Fruit fly (Drosophila melanogaster) whole organism, embryonic: ENCODE results near the gene Tsen2.

Experiments
- Antp ChIP-seq: fragments of 200-800 bp; sonication (Bioruptor generic); optimal IDR thresholded peaks from 3 replicates; lab custom pipeline; 2016; ENCODE audit warnings: missing biosample characterization, missing genetic modification characterization
- Atf3 ChIP-seq: fragments of 200-800 bp; sonication (Bioruptor generic); optimal IDR thresholded peaks from 3 replicates; lab custom pipeline; 2016; ENCODE audit warnings: missing biosample characterization, missing genetic modification characterization
- C15 ChIP-seq: fragments of 200-800 bp; sonication (Bioruptor generic); IDR thresholded peaks from 3 replicates; pipeline ENCODE4 v1.3.6; 2022; ENCODE audit warnings: missing biosample characterization, missing genetic modification characterization
- CG11695 ChIP-seq: fragments of 200-800 bp; sonication (Bioruptor generic); IDR thresholded peaks from 3 replicates; pipeline ENCODE4 v1.3.6; 2022; ENCODE audit warnings: missing biosample characterization, missing genetic modification characterization
- CG11723 ChIP-seq: fragments of 200-800 bp; sonication (Bioruptor generic); optimal IDR thresholded peaks from 2 replicates; lab custom pipeline; 2017; ENCODE audit warnings: missing biosample characterization, mild to moderate bottlenecking, missing genetic modification characterization
- CG12659 ChIP-seq: fragments of 200-800 bp; sonication (Bioruptor generic); optimal IDR thresholded peaks from 3 replicates; lab custom pipeline; 2017; ENCODE audit warnings: mild to moderate bottlenecking, missing biosample characterization, missing genetic modification reagents, missing genetic modification characterization
- CG13123 ChIP-seq: fragments of 200-800 bp; sonication (Bioruptor generic); optimal IDR thresholded peaks from 2 replicates; lab custom pipeline; 2016; ENCODE audit warnings: missing biosample characterization, missing genetic modification characterization
- CG2875 ChIP-seq: fragments of 200-800 bp; sonication (Bioruptor generic); optimal IDR thresholded peaks from 2 replicates; lab custom pipeline; 2017; ENCODE audit warnings: missing biosample characterization, mild to moderate bottlenecking, missing genetic modification characterization, missing genetic modification reagents
- CG31224 ChIP-seq: fragments of 200-800 bp; sonication (Bioruptor generic); IDR thresholded peaks from 2 replicates; pipeline ENCODE4 v1.3.6; 2022; ENCODE audit warnings: missing biosample characterization, missing genetic modification characterization
- CG34224 ChIP-seq: fragments of 200-800 bp; sonication (Bioruptor generic); IDR thresholded peaks from 3 replicates; pipeline ENCODE4 v1.3.6; 2022; ENCODE audit warnings: missing biosample characterization, missing genetic modification characterization; ENCODE audit not compliant: partially characterized antibody
- CG3726 ChIP-seq: fragments of 200-800 bp; sonication (Bioruptor generic); IDR thresholded peaks from 3 replicates; pipeline ENCODE4, ENCODE4 v1.3.6; 2022; ENCODE audit warnings: missing biosample characterization, missing genetic modification characterization
- CG5953 ChIP-seq: fragments of 200-800 bp; sonication (Bioruptor generic); IDR thresholded peaks from 2 replicates; pipeline ENCODE4 v1.3.6; 2022; ENCODE audit warnings: missing biosample characterization, missing genetic modification characterization
- CG7271 ChIP-seq: fragments of 200-800 bp; sonication (Bioruptor generic); optimal IDR thresholded peaks from 2 replicates; lab custom pipeline; 2018; ENCODE audit warnings: missing biosample characterization, mild to moderate bottlenecking, missing genetic modification characterization, moderate library complexity
- Eip74EF ChIP-seq, 2 experiments: fragments of 200-800 bp in 1 of 2; fragments of >200 bp in 1 of 2; sonication (Bioruptor generic) in 1 of 2; optimal IDR thresholded peaks; 2 replicates each; lab custom pipeline; 2017 to 2019; ENCODE audit warnings: missing biosample characterization in 2 of 2, missing genetic modification characterization in 2 of 2, mild to moderate bottlenecking in 1 of 2, moderate library complexity in 1 of 2
- Ets97D ChIP-seq: fragments of 200-800 bp; sonication (Bioruptor generic); optimal IDR thresholded peaks from 3 replicates; lab custom pipeline; 2016; ENCODE audit warnings: missing biosample characterization, missing genetic modification characterization
- Fer3 ChIP-seq: fragments of 200-800 bp; sonication (Bioruptor generic); optimal IDR thresholded peaks from 2 replicates; lab custom pipeline; 2018; ENCODE audit warnings: missing biosample characterization, mild to moderate bottlenecking, missing genetic modification characterization, moderate library complexity
- H15 ChIP-seq: fragments of 200-800 bp; sonication (Bioruptor generic); IDR thresholded peaks from 3 replicates; pipeline ENCODE4 v1.3.6; 2022; ENCODE audit warnings: missing biosample characterization, missing genetic modification characterization
- HLH54F ChIP-seq: fragments of 200-800 bp; sonication (Bioruptor generic); optimal IDR thresholded peaks from 3 replicates; lab custom pipeline; 2016; ENCODE audit warnings: missing biosample characterization, missing genetic modification characterization
- Hand ChIP-seq: fragments of 200-800 bp; sonication (Bioruptor generic); optimal IDR thresholded peaks from 2 replicates; lab custom pipeline; 2017; ENCODE audit warnings: mild to moderate bottlenecking, missing biosample characterization, missing genetic modification reagents, missing genetic modification characterization
- Hr3 ChIP-seq: fragments of 200-800 bp; sonication (Bioruptor generic); optimal IDR thresholded peaks from 3 replicates; lab custom pipeline; 2016; ENCODE audit warnings: missing biosample characterization, missing genetic modification characterization
- Hr78 ChIP-seq, 2 experiments: fragments of 200-800 bp in 1 of 2; fragments of >200 bp in 1 of 2; sonication (Bioruptor generic) in 1 of 2; optimal IDR thresholded peaks; 2 replicates each; lab custom pipeline; 2017 to 2019; ENCODE audit warnings: missing biosample characterization in 2 of 2, missing genetic modification characterization in 2 of 2, mild to moderate bottlenecking in 1 of 2, moderate library complexity in 1 of 2
- Mes4 ChIP-seq: fragments of 200-800 bp; sonication (Bioruptor generic); optimal IDR thresholded peaks from 2 replicates; lab custom pipeline; 2016; ENCODE audit warnings: missing biosample characterization, missing genetic modification characterization
- Nf-YB ChIP-seq: fragments of 200-800 bp; sonication (Bioruptor generic); optimal IDR thresholded peaks from 3 replicates; lab custom pipeline; 2019; ENCODE audit warnings: missing biosample characterization, mild to moderate bottlenecking, missing genetic modification characterization, moderate library complexity
- Nf-YC ChIP-seq: fragments of 200-800 bp; optimal IDR thresholded peaks from 3 replicates; lab custom pipeline; 2019; ENCODE audit warnings: missing biosample characterization, mild to moderate bottlenecking, missing genetic modification characterization, moderate library complexity
- abd-A ChIP-seq: fragments of 200-800 bp; sonication (Bioruptor generic); optimal IDR thresholded peaks from 3 replicates; lab custom pipeline; 2019; ENCODE audit warnings: missing biosample characterization, mild to moderate bottlenecking, missing genetic modification characterization, moderate library complexity
- ap ChIP-seq: fragments of 200-800 bp; sonication (Bioruptor generic); IDR thresholded peaks from 2 replicates; pipeline ENCODE4 v1.3.6; 2022; ENCODE audit warnings: missing biosample characterization, missing genetic modification characterization
- az2 ChIP-seq: fragments of 200-800 bp; sonication (Bioruptor generic); optimal IDR thresholded peaks from 3 replicates; lab custom pipeline; 2016; ENCODE audit warnings: missing biosample characterization, missing genetic modification characterization
- cato ChIP-seq: fragments of 200-800 bp; sonication (Bioruptor generic); optimal IDR thresholded peaks from 2 replicates; lab custom pipeline; 2016; ENCODE audit warnings: missing biosample characterization, missing genetic modification characterization, borderline replicate concordance
- caup ChIP-seq: fragments of 200-800 bp; sonication (Bioruptor generic); optimal IDR thresholded peaks from 3 replicates; lab custom pipeline; 2017; ENCODE audit warnings: missing biosample characterization, mild to moderate bottlenecking, missing genetic modification characterization, moderate library complexity; ENCODE audit not compliant: severe bottlenecking
- ci ChIP-seq: fragments of 200-800 bp; sonication (Bioruptor generic); IDR thresholded peaks from 3 replicates; pipeline ENCODE4 v1.3.6; 2022; ENCODE audit warnings: missing biosample characterization, missing genetic modification characterization
- croc ChIP-seq: fragments of 200-800 bp; sonication (Bioruptor generic); conservative IDR thresholded peaks from 3 replicates; pipeline ENCODE4 v1.3.6; 2022; ENCODE audit warnings: missing biosample characterization, missing genetic modification characterization
- dm ChIP-seq: fragments of 200-800 bp; sonication (Bioruptor generic); optimal IDR thresholded peaks from 3 replicates; lab custom pipeline; 2016; ENCODE audit warnings: missing biosample characterization, missing genetic modification characterization
- exex ChIP-seq: fragments of 200-800 bp; sonication (Bioruptor generic); optimal IDR thresholded peaks from 4 replicates; lab custom pipeline; 2018; ENCODE audit warnings: missing biosample characterization, mild to moderate bottlenecking, missing genetic modification characterization, moderate library complexity
- eyg ChIP-seq: fragments of 200-800 bp; sonication (Bioruptor generic); optimal IDR thresholded peaks from 3 replicates; lab custom pipeline; 2016; ENCODE audit warnings: missing biosample characterization, missing genetic modification characterization
- fd64A ChIP-seq: fragments of 200-800 bp; sonication (Bioruptor generic); optimal IDR thresholded peaks from 3 replicates; lab custom pipeline; 2018; ENCODE audit warnings: missing biosample characterization, mild to moderate bottlenecking, missing genetic modification characterization
- gcm ChIP-seq: fragments of 200-800 bp; sonication (Bioruptor generic); optimal IDR thresholded peaks from 2 replicates; lab custom pipeline; 2019; ENCODE audit warnings: missing biosample characterization, mild to moderate bottlenecking, missing genetic modification characterization, moderate library complexity
- gro ChIP-seq: fragments of 200-800 bp; sonication (Bioruptor generic); optimal IDR thresholded peaks from 2 replicates; lab custom pipeline; 2016; ENCODE audit warnings: missing biosample characterization, missing genetic modification characterization
- gt ChIP-seq: fragments of 200-800 bp; sonication (Bioruptor generic); IDR thresholded peaks from 2 replicates; pipeline ENCODE4 v1.3.6; 2022; ENCODE audit warnings: missing biosample characterization, missing genetic modification characterization
- ind ChIP-seq: fragments of 200-800 bp; sonication (Bioruptor generic); optimal IDR thresholded peaks from 3 replicates; lab custom pipeline; 2016; ENCODE audit warnings: missing biosample characterization, missing genetic modification characterization
- lov ChIP-seq, 2 experiments: fragments of 200-800 bp in 1 of 2; fragments of >200 bp in 1 of 2; sonication (Bioruptor generic) in 1 of 2; IDR thresholded peaks in 1 of 2; optimal IDR thresholded peaks in 1 of 2; 2 replicates in 1 of 2; 3 replicates in 1 of 2; pipeline versions ENCODE4 v1.3.6 to Lab custom; 2017 to 2022; ENCODE audit warnings: missing biosample characterization in 1 of 2, missing genetic modification characterization in 1 of 2
- mam ChIP-seq: fragments of 200-800 bp; sonication (Bioruptor generic); optimal IDR thresholded peaks from 3 replicates; lab custom pipeline; 2016; ENCODE audit warnings: missing biosample characterization, missing genetic modification characterization
- nmo ChIP-seq: fragments of 200-800 bp; sonication (Bioruptor generic); optimal IDR thresholded peaks from 2 replicates; lab custom pipeline; 2018; ENCODE audit warnings: missing biosample characterization, mild to moderate bottlenecking, missing genetic modification characterization, moderate library complexity
- otp ChIP-seq: fragments of 200-800 bp; sonication (Bioruptor generic); IDR thresholded peaks from 3 replicates; pipeline ENCODE4, ENCODE4 v1.3.6; 2022; ENCODE audit warnings: missing biosample characterization, missing genetic modification characterization
- rib ChIP-seq: fragments of 200-800 bp; sonication (Bioruptor generic); IDR thresholded peaks from 2 replicates; pipeline ENCODE4 v1.3.6; 2022; ENCODE audit warnings: missing biosample characterization, missing genetic modification characterization
- sc ChIP-seq, 3 experiments: fragments of >200 bp in 2 of 3; fragments of 200-800 bp in 1 of 3; sonication (Bioruptor generic) in 1 of 3; optimal IDR thresholded peaks; 2 replicates in 2 of 3; 3 replicates in 1 of 3; lab custom pipeline; 2017; ENCODE audit warnings: mild to moderate bottlenecking in 1 of 3, missing biosample characterization in 1 of 3, missing genetic modification characterization in 1 of 3, missing genetic modification reagents in 1 of 3
- sisA ChIP-seq: fragments of 200-800 bp; sonication (Bioruptor generic); IDR thresholded peaks from 2 replicates; pipeline ENCODE4 v1.3.6; 2022; ENCODE audit warnings: missing biosample characterization, missing genetic modification characterization
- tap ChIP-seq: fragments of 200-800 bp; optimal IDR thresholded peaks from 3 replicates; lab custom pipeline; 2019; ENCODE audit warnings: missing biosample characterization, mild to moderate bottlenecking, missing genetic modification characterization, moderate library complexity
- z ChIP-seq: fragments of 200-800 bp; sonication (Bioruptor generic); IDR thresholded peaks from 3 replicates; pipeline ENCODE4 v1.3.6; 2022; ENCODE audit warnings: missing biosample characterization, missing genetic modification characterization

Gene Tsen2

dm6 chr2L:16684908-16685611 lies 44.5 kb upstream of the Tsen2 start (continued):
- TF ChIP-seq Nf-YB (GFP tag; lab: Kevin White, UChicago) (peak; percentile 60), CG11695 (GFP tag; lab: Robert Waterston, UW) (peak; percentile 49; the same call in 1 of the 3 replicates), CG3726 (GFP tag; lab: Robert Waterston, UW) (no peak), exex (tag; lab: Kevin White, UChicago) (no peak), abd-A (tag; lab: Kevin White, UChicago) (peak; percentile 83), az2 (GFP tag; lab: Kevin White, UChicago) (peak; percentile 38), Nf-YC (tag; lab: Kevin White, UChicago) (peak; percentile 56), dm (GFP tag; lab: Kevin White, UChicago) (no peak), Hand (peak; percentile 72), Atf3 (GFP tag; lab: Kevin White, UChicago) (no peak), lov (optimal IDR thresholded peaks at IDR 0.05; lab: Kevin White, UChicago) (no peak), lov (GFP tag; IDR thresholded peaks at IDR 0.05; lab: Robert Waterston, UW) (no peak), cato (GFP tag; lab: Kevin White, UChicago) (no peak), ap (no peak), eyg (GFP tag; lab: Kevin White, UChicago) (no peak), croc (GFP tag; lab: Robert Waterston, UW) (0 out of 3 replicates have a peak, but pooled peaks have one; percentile 16), Mes4 (GFP tag; lab: Kevin White, UChicago) (no peak), sisA (GFP tag; lab: Robert Waterston, UW) (peak; percentile 39), Ets97D (GFP tag; lab: Kevin White, UChicago) (no peak), CG12659 (GFP tag; lab: Kevin White, UChicago) (peak; percentile 59), HLH54F (no peak), tap (tag; lab: Kevin White, UChicago) (no peak), Fer3 (tag; lab: Kevin White, UChicago) (peak; percentile 57), CG13123 (GFP tag; lab: Kevin White, UChicago) (no peak), CG7271 (tag; lab: Kevin White, UChicago) (no peak), sc (optimal IDR thresholded peaks at IDR 0.05; lab: Kevin White, UChicago) (no peak), sc (GFP tag; optimal IDR thresholded peaks at IDR 0.05; lab: Kevin White, UChicago) (no peak), rib (no peak), otp (GFP tag; lab: Robert Waterston, UW) (no peak), caup (GFP tag; lab: Kevin White, UChicago) (peak; percentile 44), gro (GFP tag; lab: Kevin White, UChicago) (no peak), z (GFP tag; lab: Robert Waterston, UW) (no peak), mam (GFP tag; lab: Kevin White, UChicago) (no peak), C15 (GFP tag; lab: Robert Waterston, UW) (no peak), gcm (GFP tag; lab: Kevin White, UChicago) (peak; percentile 55), Eip74EF (GFP tag; optimal IDR thresholded peaks at IDR 0.05; lab: Kevin White, UChicago) (peak in 1 of 2 experiments; percentile 71), gt (GFP tag; lab: Robert Waterston, UW) (no peak), Hr3 (GFP tag; lab: Kevin White, UChicago) (peak; percentile 58), CG11723 (no peak), CG34224 (no peak; the same call in 2 of the 3 replicates), CG5953 (no peak), Antp (GFP tag; lab: Kevin White, UChicago) (no peak), fd64A (GFP tag; lab: Kevin White, UChicago) (no peak), ind (GFP tag; lab: Kevin White, UChicago) (peak; percentile 17), Hr78 (GFP tag; optimal IDR thresholded peaks at IDR 0.05; lab: Kevin White, UChicago) (peak in 1 of 2 experiments; percentile 42), CG31224 (no peak), nmo (GFP tag; lab: Kevin White, UChicago) (peak; percentile 75), CG2875 (peak; percentile 36), H15 (GFP tag; lab: Robert Waterston, UW) (no peak), ci (GFP tag; lab: Robert Waterston, UW) (peak; percentile 20; the same call in 1 of the 3 replicates)
